Worm (Caenorhabditis elegans): ENCODE results near the gene ZK593.3.
"Not testable (repeated sequence)": the region's sequence is repeated elsewhere in the genome, so short reads cannot be mapped to it uniquely, and the experiment has no call there.

The ZK593.3 gene

ce11 chrIV:10919770-10920169 is 4.3 kb downstream of the ZK593.3 start, which contains the start of gene rbr-2:
TSS of gene rbr-2 (plus strand) at chrIV:10920070.
- TF ChIP-seq dao-5 (tag; optimal IDR thresholded peaks at IDR 0.05) (no peak), W03F9.2 (tag; optimal IDR thresholded peaks at IDR 0.05) (no peak), him-1 (tag; optimal IDR thresholded peaks at IDR 0.05) (no peak)

ce11 chrIV:10933062-10933552 is 17.6 kb downstream of the ZK593.3 start, which contains the start of the genes dnc-1 and lsm-7:
TSS of gene dnc-1 (minus strand) at chrIV:10933203.
TSS of gene lsm-7 (plus strand) at chrIV:10933502.
- no peak for TF ChIP-seq dao-5 (tag; optimal IDR thresholded peaks at IDR 0.05)
- peak; percentile 21 for TF ChIP-seq him-1 (tag; optimal IDR thresholded peaks at IDR 0.05)
- peak; percentile 81 for TF ChIP-seq W03F9.2 (tag; optimal IDR thresholded peaks at IDR 0.05)

- TF ChIP-seq W03F9.2 (tag; optimal IDR thresholded peaks at IDR 0.05) (peak; percentile 8), him-1 (tag; optimal IDR thresholded peaks at IDR 0.05) (peak; percentile 11), dao-5 (tag; optimal IDR thresholded peaks at IDR 0.05) (no peak)
Observed at ce11 chrIV:10933777-10934546, 18.5 kb downstream of the ZK593.3 start.

ce11 chrIV:10934786-10935185 is 19.3 kb downstream of the ZK593.3 start:
- TF ChIP-seq W03F9.2 (tag; optimal IDR thresholded peaks at IDR 0.05) (no peak), him-1 (tag; optimal IDR thresholded peaks at IDR 0.05) (no peak), dao-5 (tag; optimal IDR thresholded peaks at IDR 0.05) (no peak)

ce11 chrIV:10935336-10935735 is 19.8 kb downstream of the ZK593.3 start:
- TF ChIP-seq dao-5 (tag; optimal IDR thresholded peaks at IDR 0.05) (no peak), him-1 (tag; optimal IDR thresholded peaks at IDR 0.05) (peak; percentile 70), W03F9.2 (tag; optimal IDR thresholded peaks at IDR 0.05) (peak; percentile 81)

- TF ChIP-seq W03F9.2 (tag; optimal IDR thresholded peaks at IDR 0.05) (peak; percentile 83), him-1 (tag; optimal IDR thresholded peaks at IDR 0.05) (peak; percentile 38), dao-5 (tag; optimal IDR thresholded peaks at IDR 0.05) (peak; percentile 4)
Observed at ce11 chrIV:10935853-10936491, 20.5 kb downstream of the ZK593.3 start, which contains the start of gene lgg-2. TSS of gene lgg-2 (minus strand) at chrIV:10935903.

ce11 chrIV:10936906-10937540 is 21.5 kb downstream of the ZK593.3 start, which contains the start of gene fic-1:
TSS of gene fic-1 (plus strand) at chrIV:10937454.
- TF ChIP-seq him-1 (tag; optimal IDR thresholded peaks at IDR 0.05): no peak
- TF ChIP-seq W03F9.2 (tag; optimal IDR thresholded peaks at IDR 0.05): peak; percentile 80
- TF ChIP-seq dao-5 (tag; optimal IDR thresholded peaks at IDR 0.05): no peak

ce11 chrIV:10948797-10949196 is 33.3 kb downstream of the ZK593.3 start, which contains the start of gene Y69E1A.1:
TSS of gene Y69E1A.1 (minus strand) at chrIV:10948897.
- TF ChIP-seq him-1 (tag; optimal IDR thresholded peaks at IDR 0.05) (no peak), dao-5 (tag; optimal IDR thresholded peaks at IDR 0.05) (no peak), W03F9.2 (tag; optimal IDR thresholded peaks at IDR 0.05) (no peak)

ce11 chrIV:10949510-10949909 is 34.0 kb downstream of the ZK593.3 start, which contains the start of gene nsph-3.1:
TSS of gene nsph-3.1 (plus strand) at chrIV:10949810.
- TF ChIP-seq W03F9.2 (tag; optimal IDR thresholded peaks at IDR 0.05) (no peak), dao-5 (tag; optimal IDR thresholded peaks at IDR 0.05) (no peak)

- no peak for TF ChIP-seq dao-5 (tag; optimal IDR thresholded peaks at IDR 0.05)
- no peak for TF ChIP-seq W03F9.2 (tag; optimal IDR thresholded peaks at IDR 0.05)
- no peak for TF ChIP-seq him-1 (tag; optimal IDR thresholded peaks at IDR 0.05)
Observed at ce11 chrIV:10950363-10951214, 35.1 kb downstream of the ZK593.3 start.

ce11 chrIV:10951997-10952396 is 36.5 kb downstream of the ZK593.3 start, which contains the start of gene Y69E1A.3:
TSS of gene Y69E1A.3 (plus strand) at chrIV:10952297.
- TF ChIP-seq dao-5 (tag; optimal IDR thresholded peaks at IDR 0.05): no peak
- TF ChIP-seq him-1 (tag; optimal IDR thresholded peaks at IDR 0.05): no peak
- no peak for TF ChIP-seq W03F9.2 (tag; optimal IDR thresholded peaks at IDR 0.05)

- not testable (repeated sequence) for TF ChIP-seq dao-5, him-1, W03F9.2 (tag; optimal IDR thresholded peaks at IDR 0.05)
Observed at ce11 chrIV:10954955-10955354, 39.5 kb downstream of the ZK593.3 start, which contains the start of gene Y69E1A.4. TSS of gene Y69E1A.4 (plus strand) at chrIV:10955255.

Measured in whole organism, L4/young adult.